Worm (Caenorhabditis elegans) whole organism, L1 larva: ENCODE results near the gene inpp-4B.

Experiments used
- C04F5.9 ChIP-seq: sonication (generic microtip); optimal IDR thresholded peaks from 2 replicates; lab custom pipeline; 2016; ENCODE audit warnings: missing genetic modification characterization, missing compliant biosample characterization
- C34B4.2 ChIP-seq: sonication (generic microtip); optimal IDR thresholded peaks from 2 replicates; lab custom pipeline; 2017; ENCODE audit warnings: mild to moderate bottlenecking, missing genetic modification characterization, missing compliant biosample characterization
- F16B12.6 ChIP-seq: fragments of 150-350 bp; optimal IDR thresholded peaks from 2 replicates; lab custom pipeline; 2014; ENCODE audit warnings: missing biosample characterization, missing genetic modification characterization
- aha-1 ChIP-seq: fragments of 150-350 bp; optimal IDR thresholded peaks from 2 replicates; lab custom pipeline; 2014; ENCODE audit warnings: missing biosample characterization, missing genetic modification characterization
- aly-2 ChIP-seq: fragments of 150-350 bp; optimal IDR thresholded peaks from 2 replicates; lab custom pipeline; 2014; ENCODE audit warnings: missing biosample characterization, missing genetic modification characterization
- ama-1 ChIP-seq: fragments of 150-350 bp; optimal IDR thresholded peaks from 2 replicates; lab custom pipeline; 2014
- blmp-1 ChIP-seq: fragments of 150-350 bp; optimal IDR thresholded peaks from 2 replicates; lab custom pipeline; 2014; ENCODE audit warnings: missing biosample characterization, missing genetic modification characterization
- ceh-82 ChIP-seq, 3 experiments: fragments of 150-350 bp in 1 of 3; sonication (generic microtip) in 2 of 3; optimal IDR thresholded peaks; 2 replicates each; lab custom pipeline; 2014 to 2017; ENCODE audit warnings: missing biosample characterization in 3 of 3, missing genetic modification characterization in 3 of 3
- ceh-88 ChIP-seq: fragments of 200-800 bp; sonication (Bioruptor generic); IDR thresholded peaks from 2 replicates; pipeline ENCODE4 v1.3.6; 2022; ENCODE audit warnings: missing genetic modification characterization, missing compliant biosample characterization
- ceh-90 ChIP-seq: sonication (generic microtip); optimal IDR thresholded peaks from 2 replicates; lab custom pipeline; 2016; ENCODE audit warnings: missing genetic modification characterization, missing compliant biosample characterization
- dsc-1 ChIP-seq: sonication (generic microtip); optimal IDR thresholded peaks from 2 replicates; lab custom pipeline; 2016; ENCODE audit warnings: mild to moderate bottlenecking, missing genetic modification characterization, missing compliant biosample characterization
- efl-3 ChIP-seq: fragments of 200-800 bp; sonication (Bioruptor generic); optimal IDR thresholded peaks from 2 replicates; lab custom pipeline; 2018; ENCODE audit warnings: mild to moderate bottlenecking, missing genetic modification characterization, missing compliant biosample characterization
- egl-13 ChIP-seq: sonication (generic microtip); optimal IDR thresholded peaks from 2 replicates; lab custom pipeline; 2016; ENCODE audit warnings: missing genotype, missing genetic modification reagents, missing genetic modification characterization, missing compliant biosample characterization
- elt-2 ChIP-seq: sonication (generic microtip); optimal IDR thresholded peaks from 2 replicates; lab custom pipeline; 2016; ENCODE audit warnings: missing genetic modification characterization, mild to moderate bottlenecking, inconsistent platforms, missing compliant biosample characterization, missing genetic modification reagents
- elt-3 ChIP-seq, 6 experiments: fragments of 150-350 bp in 1 of 6; sonication (generic microtip); optimal IDR thresholded peaks; 2 replicates each; lab custom pipeline; 2017 to 2018; ENCODE audit warnings: missing biosample characterization in 6 of 6, missing genetic modification characterization in 6 of 6, inconsistent platforms in 1 of 6
- fkh-10 ChIP-seq: sonication (generic microtip); optimal IDR thresholded peaks from 2 replicates; lab custom pipeline; 2017; ENCODE audit warnings: missing biosample characterization, missing genetic modification reagents, missing genetic modification characterization
- fkh-4 ChIP-seq: sonication (generic microtip); optimal IDR thresholded peaks from 2 replicates; lab custom pipeline; 2016; ENCODE audit warnings: missing compliant biosample characterization, missing genetic modification characterization, borderline replicate concordance
- fkh-8 ChIP-seq: sonication (generic microtip); optimal IDR thresholded peaks from 2 replicates; lab custom pipeline; 2016; ENCODE audit warnings: mild to moderate bottlenecking, missing genetic modification characterization, missing compliant biosample characterization
- fos-1 ChIP-seq: fragments of 150-350 bp; optimal IDR thresholded peaks from 2 replicates; lab custom pipeline; 2014; ENCODE audit warnings: missing biosample characterization, missing genetic modification characterization
- hlh-17 ChIP-seq: fragments of 200-800 bp; sonication (Bioruptor generic); optimal IDR thresholded peaks from 2 replicates; lab custom pipeline; 2018; ENCODE audit warnings: missing genetic modification characterization, mild to moderate bottlenecking, missing compliant biosample characterization, moderate library complexity, borderline replicate concordance
- isw-1 ChIP-seq: fragments of 200-800 bp; sonication (Bioruptor generic); IDR thresholded peaks from 2 replicates; pipeline ENCODE4 v1.3.6; 2022; ENCODE audit warnings: missing genetic modification characterization, missing compliant biosample characterization
- jun-1 ChIP-seq: fragments of 150-350 bp; optimal IDR thresholded peaks from 2 replicates; lab custom pipeline; 2014; ENCODE audit warnings: missing biosample characterization, missing genetic modification reagents, missing genetic modification characterization
- lin-13 ChIP-seq: fragments of 150-350 bp; optimal IDR thresholded peaks from 2 replicates; lab custom pipeline; 2014; ENCODE audit warnings: missing biosample characterization, missing genetic modification reagents, missing genetic modification characterization
- lin-14 ChIP-seq: fragments of 200-800 bp; sonication (Bioruptor generic); optimal IDR thresholded peaks from 2 replicates; lab custom pipeline; 2018; ENCODE audit warnings: mild to moderate bottlenecking, missing genetic modification characterization, moderate library complexity, missing compliant biosample characterization
- lin-15B ChIP-seq: fragments of 150-350 bp; sonication (generic microtip); optimal IDR thresholded peaks from 3 replicates; lab custom pipeline; 2014; ENCODE audit warnings: missing biosample characterization, missing genetic modification characterization
- lsy-2 ChIP-seq, 2 experiments: fragments of 150-350 bp; optimal IDR thresholded peaks; 2 replicates each; lab custom pipeline; 2014; ENCODE audit warnings: missing biosample characterization in 2 of 2, missing genetic modification characterization in 2 of 2
- mep-1 ChIP-seq: fragments of 150-350 bp; optimal IDR thresholded peaks from 2 replicates; lab custom pipeline; 2014; ENCODE audit warnings: missing biosample characterization, missing genetic modification characterization
- nhr-11 ChIP-seq: fragments of 150-350 bp; optimal IDR thresholded peaks from 2 replicates; lab custom pipeline; 2014; ENCODE audit warnings: missing biosample characterization, missing genetic modification characterization
- nhr-12 ChIP-seq: sonication (generic microtip); optimal IDR thresholded peaks from 2 replicates; lab custom pipeline; 2017; ENCODE audit warnings: missing biosample characterization, missing genetic modification characterization
- nhr-19 ChIP-seq: fragments of 200-800 bp; sonication (Bioruptor generic); conservative IDR thresholded peaks from 2 replicates; pipeline ENCODE4 v1.3.6; 2022; ENCODE audit warnings: missing genetic modification characterization, missing compliant biosample characterization
- nhr-20 ChIP-seq: sonication (generic microtip); optimal IDR thresholded peaks from 2 replicates; lab custom pipeline; 2016; ENCODE audit warnings: mild to moderate bottlenecking, missing genetic modification characterization, missing compliant biosample characterization
- nhr-28 ChIP-seq: fragments of 150-350 bp; optimal IDR thresholded peaks from 2 replicates; lab custom pipeline; 2014; ENCODE audit warnings: missing biosample characterization, missing genetic modification characterization
- nhr-47 ChIP-seq: sonication (generic microtip); optimal IDR thresholded peaks from 2 replicates; lab custom pipeline; 2016; ENCODE audit warnings: mild to moderate bottlenecking, missing genetic modification characterization, moderate library complexity, missing compliant biosample characterization
- nhr-77 ChIP-seq: fragments of 150-350 bp; optimal IDR thresholded peaks from 2 replicates; lab custom pipeline; 2014; ENCODE audit warnings: missing biosample characterization, missing genetic modification characterization
- nhr-84 ChIP-seq: sonication (generic microtip); optimal IDR thresholded peaks from 2 replicates; lab custom pipeline; 2017; ENCODE audit warnings: missing biosample characterization, missing genetic modification characterization
- nhr-90 ChIP-seq: sonication (generic microtip); optimal IDR thresholded peaks from 2 replicates; lab custom pipeline; 2016; ENCODE audit warnings: mild to moderate bottlenecking, missing genetic modification characterization, missing compliant biosample characterization; ENCODE audit not compliant: poor library complexity
- pax-3 ChIP-seq: fragments of 200-800 bp; sonication (Bioruptor generic); optimal IDR thresholded peaks from 2 replicates; lab custom pipeline; 2018; ENCODE audit warnings: mild to moderate bottlenecking, missing genetic modification characterization, moderate library complexity, missing compliant biosample characterization
- skn-1 ChIP-seq: fragments of 150-350 bp; optimal IDR thresholded peaks from 2 replicates; lab custom pipeline; 2014; ENCODE audit warnings: missing biosample characterization, missing genetic modification characterization
- sox-4 ChIP-seq: sonication (generic microtip); optimal IDR thresholded peaks from 2 replicates; lab custom pipeline; 2016; ENCODE audit warnings: missing genetic modification characterization, missing compliant biosample characterization
- sptf-1 ChIP-seq: fragments of 150-350 bp; optimal IDR thresholded peaks from 2 replicates; lab custom pipeline; 2014; ENCODE audit warnings: missing biosample characterization, missing genetic modification characterization
- swsn-7 ChIP-seq: sonication (generic microtip); optimal IDR thresholded peaks from 2 replicates; lab custom pipeline; 2016; ENCODE audit warnings: missing genetic modification characterization, missing compliant biosample characterization
- tbx-2 ChIP-seq: sonication (generic microtip); optimal IDR thresholded peaks from 2 replicates; lab custom pipeline; 2016; ENCODE audit warnings: missing genetic modification characterization, missing compliant biosample characterization
- tlp-1 ChIP-seq: fragments of 150-350 bp; optimal IDR thresholded peaks from 2 replicates; lab custom pipeline; 2014; ENCODE audit warnings: missing biosample characterization, missing genetic modification characterization
- unc-130 ChIP-seq: fragments of 150-350 bp; optimal IDR thresholded peaks from 2 replicates; lab custom pipeline; 2017; ENCODE audit warnings: missing biosample characterization, missing genetic modification characterization, inconsistent platforms
- unc-30 ChIP-seq: sonication (generic microtip); optimal IDR thresholded peaks from 2 replicates; lab custom pipeline; 2017; ENCODE audit warnings: missing biosample characterization, missing genetic modification characterization
- unc-62 ChIP-seq: fragments of 150-350 bp; optimal IDR thresholded peaks from 2 replicates; lab custom pipeline; 2014; ENCODE audit warnings: missing biosample characterization, missing genetic modification reagents, missing genetic modification characterization
- xbp-1 ChIP-seq: sonication (generic microtip); optimal IDR thresholded peaks from 2 replicates; lab custom pipeline; 2016; ENCODE audit warnings: missing genetic modification characterization, missing compliant biosample characterization
- zip-4 ChIP-seq: fragments of 200-800 bp; sonication (Bioruptor generic); optimal IDR thresholded peaks from 2 replicates; lab custom pipeline; 2018; ENCODE audit warnings: mild to moderate bottlenecking, missing genetic modification characterization, moderate library complexity, missing compliant biosample characterization
- ztf-11 ChIP-seq, 2 experiments: sonication (generic microtip); optimal IDR thresholded peaks; 2 replicates each; lab custom pipeline; 2016 to 2017; ENCODE audit warnings: missing genetic modification characterization in 2 of 2, missing biosample characterization in 1 of 2, missing compliant biosample characterization in 1 of 2
- ztf-4 ChIP-seq: fragments of 150-350 bp; optimal IDR thresholded peaks from 2 replicates; lab custom pipeline; 2014; ENCODE audit warnings: missing biosample characterization, missing genetic modification characterization

Gene inpp-4B

DNA sequence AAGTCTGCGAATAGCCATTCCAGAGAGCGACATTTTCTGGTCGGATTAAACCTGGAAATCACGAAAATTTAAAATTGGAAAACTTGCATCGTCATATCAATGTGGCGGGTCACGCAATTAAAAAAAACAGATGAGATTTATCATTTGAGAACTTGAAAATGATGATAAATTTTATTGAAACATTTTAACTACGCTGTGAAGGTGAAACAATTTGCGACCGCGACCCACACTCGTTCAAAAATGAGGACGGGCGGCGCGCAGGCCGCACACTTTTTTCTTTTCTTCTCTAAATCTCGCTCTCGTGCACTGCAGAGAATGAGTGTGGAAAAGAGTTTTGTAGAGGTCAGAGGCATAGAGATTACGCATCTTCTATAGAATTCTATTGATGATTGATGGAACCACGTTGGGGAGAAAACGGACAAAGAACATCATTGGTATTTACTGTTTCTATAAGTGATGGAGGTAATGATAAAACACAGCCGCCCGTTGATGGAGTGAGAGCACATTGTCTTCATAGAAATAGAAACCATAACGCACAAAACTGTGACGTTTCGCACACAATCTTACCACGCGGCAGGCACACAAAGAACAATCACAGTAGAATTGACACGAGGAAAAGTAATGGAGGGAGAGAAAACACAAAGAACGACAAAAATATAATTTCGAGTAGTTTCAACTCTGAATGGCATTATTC, 49.9 kb downstream of the inpp-4B start, which contains the start of gene cts-1 (continued):
- TF ChIP-seq fos-1 (tag; lab: Kevin White, UChicago): no peak
- peak; percentile 64 for TF ChIP-seq ztf-4 (tag; lab: Kevin White, UChicago)
- TF ChIP-seq nhr-84: no peak
- TF ChIP-seq mep-1 (tag; lab: Kevin White, UChicago): peak; percentile 81
- TF ChIP-seq nhr-47 (tag; lab: Kevin White, UChicago): peak; percentile 76
- TF ChIP-seq skn-1 (tag; lab: Kevin White, UChicago): peak; percentile 75
- TF ChIP-seq nhr-11: peak; percentile 10
- TF ChIP-seq nhr-28 (tag; lab: Kevin White, UChicago): no peak
- TF ChIP-seq lsy-2 (tag; optimal IDR thresholded peaks at IDR 0.05; lab: Kevin White, UChicago): peak; percentile 78 to 95
- TF ChIP-seq C04F5.9 (tag; lab: Kevin White, UChicago): peak; percentile 23
- peak; percentile 87 for TF ChIP-seq unc-130
- TF ChIP-seq unc-62 (GFP tag; lab: Kevin White, UChicago): no peak
- peak; percentile 74 for TF ChIP-seq tbx-2
- TF ChIP-seq unc-30: no peak
- peak; percentile 43 for TF ChIP-seq F16B12.6 (tag; lab: Kevin White, UChicago)
- TF ChIP-seq swsn-7: peak; percentile 73
- no peak for TF ChIP-seq sox-4
- TF ChIP-seq lin-14 (GFP tag; lab: Kevin White, UChicago): peak; percentile 97
- TF ChIP-seq blmp-1 (tag; lab: Kevin White, UChicago): peak; percentile 87
- TF ChIP-seq zip-4: peak; percentile 14
- no peak for TF ChIP-seq sptf-1 (tag; lab: Kevin White, UChicago)
- TF ChIP-seq nhr-19: no peak
- TF ChIP-seq C34B4.2 (tag; lab: Kevin White, UChicago): peak; percentile 84
- peak; percentile 35 for TF ChIP-seq lin-13 (GFP tag; lab: Kevin White, UChicago)
- no peak for TF ChIP-seq ztf-11 (tag; optimal IDR thresholded peaks at IDR 0.05; lab: Kevin White, UChicago)
- peak; percentile 12 for TF ChIP-seq dsc-1
- TF ChIP-seq nhr-12 (tag; lab: Kevin White, UChicago): no peak
- peak in 5 of 6 experiments; percentile 18 to 68 (median 66) for TF ChIP-seq elt-3 (tag; optimal IDR thresholded peaks at IDR 0.05; lab: Kevin White, UChicago)
- peak; percentile 92 for TF ChIP-seq nhr-20 (tag; lab: Kevin White, UChicago)
- peak in 2 of 3 experiments; percentile 35 to 83 for TF ChIP-seq ceh-82 (tag; optimal IDR thresholded peaks at IDR 0.05; lab: Kevin White, UChicago)
- no peak for TF ChIP-seq hlh-17 (GFP tag; lab: Kevin White, UChicago)
- TF ChIP-seq ama-1 (lab: Kevin White, UChicago): no peak
- no peak for TF ChIP-seq fkh-4 (tag; lab: Kevin White, UChicago)
- peak; percentile 23 for TF ChIP-seq fkh-10 (GFP tag; lab: Kevin White, UChicago)
- peak; percentile 82 for TF ChIP-seq elt-2 (tag; lab: Kevin White, UChicago)
- no peak for TF ChIP-seq ceh-90
- peak; percentile 21 for TF ChIP-seq aha-1 (tag; lab: Kevin White, UChicago)
- TF ChIP-seq egl-13 (tag; lab: Kevin White, UChicago): no peak
- TF ChIP-seq xbp-1 (tag; lab: Kevin White, UChicago): peak; percentile 74
- TF ChIP-seq efl-3 (GFP tag; lab: Kevin White, UChicago): no peak
- no peak for TF ChIP-seq ceh-88
- TF ChIP-seq pax-3: peak; percentile 25
- TF ChIP-seq lin-15B (tag; lab: Kevin White, UChicago): peak; percentile 67
- TF ChIP-seq nhr-90 (tag; lab: Kevin White, UChicago): peak; percentile 79
- TF ChIP-seq fkh-8: peak; percentile 79
- no peak for TF ChIP-seq tlp-1 (tag; lab: Kevin White, UChicago)
- TF ChIP-seq nhr-77: peak; percentile 86
- no peak for TF ChIP-seq jun-1
- TF ChIP-seq isw-1 (GFP tag; lab: Robert Waterston, UW): no peak
- TF ChIP-seq aly-2 (tag; lab: Kevin White, UChicago): peak; percentile 12
